Fruit fly (Drosophila melanogaster): ENCODE data around the gene CG13996.

dm6 chr2L:5972588-5973236 is 47.9 kb upstream of the CG13996 start:
- TF ChIP-seq CG16779 (tag; optimal IDR thresholded peaks at IDR 0.05) (no peak), spab (GFP tag; optimal IDR thresholded peaks at IDR 0.05) (no peak), net (GFP tag; optimal IDR thresholded peaks at IDR 0.05) (no peak), eg (GFP tag; IDR thresholded peaks at IDR 0.05) (no peak), dsx (GFP tag; optimal IDR thresholded peaks at IDR 0.05; ENCODE audit: poor library complexity, severe bottlenecking) (no peak), fd59A (GFP tag; optimal IDR thresholded peaks at IDR 0.05) (no peak), Eip93F (GFP tag; optimal IDR thresholded peaks at IDR 0.05) (no peak), CG6854 (GFP tag; optimal IDR thresholded peaks at IDR 0.05) (no peak), salr (GFP tag; optimal IDR thresholded peaks at IDR 0.05) (no peak), CG6808 (GFP tag; optimal IDR thresholded peaks at IDR 0.05) (no peak), Sox102F (GFP tag; optimal IDR thresholded peaks at IDR 0.05) (no peak), CG6792 (GFP tag; optimal IDR thresholded peaks at IDR 0.05) (no peak), cyc (GFP tag; optimal IDR thresholded peaks at IDR 0.05) (no peak)
